Fruit fly (Drosophila melanogaster): Measurements from ENCODE around the gene CG14722.

CG14722 gene

dm6 chr3R:11778012-11778865 lies 36.5 kb downstream of the CG14722 start (continued):
- TF ChIP-seq CG13287 (GFP tag; IDR thresholded peaks at IDR 0.05; ENCODE audit: partially characterized antibody) (peak; percentile 32; the same call in 1 of the 2 replicates), knrl (GFP tag; IDR thresholded peaks at IDR 0.05; ENCODE audit: partially characterized antibody) (peak; percentile 31; the same call in 1 of the 3 replicates), ara (GFP tag; IDR thresholded peaks at IDR 0.05) (peak; percentile 43), ERR (GFP tag; optimal IDR thresholded peaks at IDR 0.05) (no peak), kni (GFP tag; optimal IDR thresholded peaks at IDR 0.05) (peak; percentile 97), Rx (GFP tag; IDR thresholded peaks at IDR 0.05) (no peak), CG30403 (GFP tag; optimal IDR thresholded peaks at IDR 0.05) (peak; percentile 70), CG17912 (GFP tag; optimal IDR thresholded peaks at IDR 0.05) (no peak), NC2α (GFP tag; optimal IDR thresholded peaks at IDR 0.05) (peak; percentile 43), HLH4C (GFP tag; IDR thresholded peaks at IDR 0.05; ENCODE audit: partially characterized antibody) (peak; percentile 47; the same call in 1 of the 3 replicates), dimm (GFP tag; IDR thresholded peaks at IDR 0.05) (no peak), CG17385 (GFP tag; optimal IDR thresholded peaks at IDR 0.05) (peak; percentile 49), CG2712 (tag; optimal IDR thresholded peaks at IDR 0.05) (peak; percentile 78), Spps (tag; optimal IDR thresholded peaks at IDR 0.05) (no peak), jing (GFP tag; optimal IDR thresholded peaks at IDR 0.05) (no peak), Atf-2 (GFP tag; optimal IDR thresholded peaks at IDR 0.05) (no peak), HmgD (GFP tag; optimal IDR thresholded peaks at IDR 0.05) (peak; percentile 81), CG12299 (tag; optimal IDR thresholded peaks at IDR 0.05) (peak; percentile 11), pzg (GFP tag; optimal IDR thresholded peaks at IDR 0.05) (peak; percentile 2), Oaz (GFP tag; IDR thresholded peaks at IDR 0.05) (no peak), Ptx1 (GFP tag; IDR thresholded peaks at IDR 0.05) (peak; percentile 50; the same call in 1 of the 2 replicates), Dfd (GFP tag; optimal IDR thresholded peaks at IDR 0.05) (no peak), Sry-δ (GFP tag; optimal IDR thresholded peaks at IDR 0.05) (no peak), odd (GFP tag; optimal IDR thresholded peaks at IDR 0.05) (peak; percentile 76), CG3726 (GFP tag; IDR thresholded peaks at IDR 0.05) (no peak), fd102C (GFP tag; optimal IDR thresholded peaks at IDR 0.05) (peak; percentile 39), Neu2 (GFP tag; optimal IDR thresholded peaks at IDR 0.05; ENCODE audit: borderline replicate concordance) (no peak), CG8281 (tag; optimal IDR thresholded peaks at IDR 0.05) (peak; percentile 9), bsh (GFP tag; optimal IDR thresholded peaks at IDR 0.05) (peak; percentile 43 to 44), Hr39 (optimal IDR thresholded peaks at IDR 0.05) (no peak), CG14014 (GFP tag; IDR thresholded peaks at IDR 0.05) (no peak; the same call in 1 of the 2 replicates), CrebB (tag; optimal IDR thresholded peaks at IDR 0.05) (peak; percentile 25), Abd-B (GFP tag; optimal IDR thresholded peaks at IDR 0.05) (peak; percentile 58), dmrt11E (tag; optimal IDR thresholded peaks at IDR 0.05) (peak; percentile 79), Scr (GFP tag; IDR thresholded peaks at IDR 0.05; ENCODE audit: partially characterized antibody) (peak; percentile 19; the same call in 1 of the 2 replicates), gcm2 (GFP tag; optimal IDR thresholded peaks at IDR 0.05) (peak; percentile 49), vfl (GFP tag; optimal IDR thresholded peaks at IDR 0.05) (peak; percentile 16), Mes4 (GFP tag; optimal IDR thresholded peaks at IDR 0.05) (peak; percentile 59), dati (GFP tag; IDR thresholded peaks at IDR 0.05) (0 out of 2 replicates have a peak, but pooled peaks have one; percentile 29), onecut (GFP tag; IDR thresholded peaks at IDR 0.05) (peak; percentile 56), CG9876 (GFP tag; optimal IDR thresholded peaks at IDR 0.05) (no peak), Xbp1 (GFP tag; optimal IDR thresholded peaks at IDR 0.05) (peak; percentile 74), CG6254 (GFP tag; optimal IDR thresholded peaks at IDR 0.05) (peak; percentile 65), hb (GFP tag; IDR thresholded peaks at IDR 0.05; ENCODE audit: partially characterized antibody) (no peak), Dref (GFP tag; IDR thresholded peaks at IDR 0.05) (no peak), kay (GFP tag; optimal IDR thresholded peaks at IDR 0.05) (peak; percentile 13), Lhr (GFP tag; optimal IDR thresholded peaks at IDR 0.05) (peak; percentile 31), CG8478 (optimal IDR thresholded peaks at IDR 0.05) (peak; percentile 4), toy (GFP tag; IDR thresholded peaks at IDR 0.05) (no peak)
